Worm (Caenorhabditis elegans): ENCODE results near the gene lsy-2.
A peak's percentile ranks its signal among the peaks of the same experiment; 100 is the strongest.

lsy-2 gene

DNA sequence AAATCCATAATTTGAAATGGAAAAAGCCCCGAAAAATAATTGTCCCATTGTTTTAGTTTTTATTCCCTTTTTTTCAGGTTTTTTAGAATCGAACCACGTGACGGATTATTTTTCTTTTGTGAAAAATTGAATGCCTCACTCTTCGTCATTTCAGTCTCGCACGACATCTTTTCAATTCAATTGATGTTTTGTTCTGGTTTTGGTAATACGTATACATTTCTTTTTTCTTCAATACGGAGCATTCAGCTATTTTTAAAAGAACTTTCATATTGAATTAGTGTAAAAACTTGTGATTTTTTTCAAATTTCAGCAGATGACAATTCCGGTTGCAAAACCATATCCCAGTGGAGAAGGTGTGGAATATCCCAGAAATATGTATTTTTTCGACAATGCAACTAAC lies 24.8 kb upstream of the lsy-2 start, which contains the start of gene F49H12.7:
Gene F49H12.7 (plus strand): TSS at position 301 of the 400 bp plus-strand sequence.
- peak; percentile 4 for TF ChIP-seq dve-1 (tag; optimal IDR thresholded peaks at IDR 0.05; ENCODE audit: insufficient read depth)
- no peak for TF ChIP-seq tra-1 (GFP tag; IDR thresholded peaks at IDR 0.05)

DNA sequence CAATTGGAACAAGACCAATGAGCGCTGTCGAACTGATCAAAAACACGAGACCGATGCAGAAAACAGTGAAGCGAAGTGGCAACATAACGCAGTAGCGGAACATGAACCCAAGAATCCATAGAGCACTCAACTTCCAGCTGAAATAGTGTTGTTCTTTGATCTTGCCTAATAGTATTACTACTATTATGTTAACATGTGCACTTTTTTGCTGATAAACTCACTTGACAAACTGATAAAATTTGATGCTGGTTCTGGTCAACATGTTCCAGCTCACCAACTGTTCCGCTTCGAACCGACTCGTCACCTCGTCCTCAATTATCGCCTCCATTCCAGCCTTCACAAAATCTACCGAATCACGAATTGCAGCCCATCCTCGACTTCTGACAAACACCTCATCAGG lies 21.2 kb upstream of the lsy-2 start:
- TF ChIP-seq jun-1 (tag; optimal IDR thresholded peaks at IDR 0.05) (no peak), mdl-1 (tag; optimal IDR thresholded peaks at IDR 0.05) (peak in 1 of 2 experiments; percentile 17), nhr-77 (tag; optimal IDR thresholded peaks at IDR 0.05) (peak; percentile 59), daf-19 (GFP tag; conservative IDR thresholded peaks at IDR 0.05) (no peak), mes-2 (tag; optimal IDR thresholded peaks at IDR 0.05; ENCODE audit: poor library complexity, severe bottlenecking) (peak; percentile 4), nhr-237 (tag; optimal IDR thresholded peaks at IDR 0.05) (no peak), pqm-1 (tag; optimal IDR thresholded peaks at IDR 0.05) (peak; percentile 51), ZK546.5 (tag; optimal IDR thresholded peaks at IDR 0.05) (no peak), T26A8.4 (GFP tag; IDR thresholded peaks at IDR 0.05) (no peak), zfp-2 (tag; optimal IDR thresholded peaks at IDR 0.05) (no peak), aly-2 (tag; optimal IDR thresholded peaks at IDR 0.05) (no peak), duxl-1 (tag; optimal IDR thresholded peaks at IDR 0.05; ENCODE audit: poor library complexity) (no peak), nhr-28 (tag; optimal IDR thresholded peaks at IDR 0.05) (peak; percentile 58), saeg-2 (GFP tag; IDR thresholded peaks at IDR 0.05) (no peak), hlh-11 (tag; optimal IDR thresholded peaks at IDR 0.05) (peak; percentile 53), lsy-2 (tag; optimal IDR thresholded peaks at IDR 0.05) (no peak), mxl-2 (GFP tag; conservative IDR thresholded peaks at IDR 0.05) (no peak), ama-1 (optimal IDR thresholded peaks at IDR 0.05) (no peak), daf-16 (GFP tag; optimal IDR thresholded peaks at IDR 0.05) (no peak), daf-16 (tag; optimal IDR thresholded peaks at IDR 0.05) (peak; percentile 83), dve-1 (tag; optimal IDR thresholded peaks at IDR 0.05; ENCODE audit: insufficient read depth) (peak; percentile 48), dmd-6 (GFP tag; IDR thresholded peaks at IDR 0.05) (peak; percentile 53), nhr-42 (GFP tag; IDR thresholded peaks at IDR 0.05) (no peak), hmg-1.1 (GFP tag; IDR thresholded peaks at IDR 0.05) (no peak), ceh-44 (GFP tag; IDR thresholded peaks at IDR 0.05) (no peak), egl-43 (GFP tag; IDR thresholded peaks at IDR 0.05) (no peak), spr-1 (tag; optimal IDR thresholded peaks at IDR 0.05) (no peak), F49E8.2 (tag; optimal IDR thresholded peaks at IDR 0.05; ENCODE audit: borderline replicate concordance) (no peak), cey-2 (tag; optimal IDR thresholded peaks at IDR 0.05; ENCODE audit: borderline replicate concordance, insufficient read depth) (no peak), ztf-7 (tag; optimal IDR thresholded peaks at IDR 0.05) (no peak)

DNA sequence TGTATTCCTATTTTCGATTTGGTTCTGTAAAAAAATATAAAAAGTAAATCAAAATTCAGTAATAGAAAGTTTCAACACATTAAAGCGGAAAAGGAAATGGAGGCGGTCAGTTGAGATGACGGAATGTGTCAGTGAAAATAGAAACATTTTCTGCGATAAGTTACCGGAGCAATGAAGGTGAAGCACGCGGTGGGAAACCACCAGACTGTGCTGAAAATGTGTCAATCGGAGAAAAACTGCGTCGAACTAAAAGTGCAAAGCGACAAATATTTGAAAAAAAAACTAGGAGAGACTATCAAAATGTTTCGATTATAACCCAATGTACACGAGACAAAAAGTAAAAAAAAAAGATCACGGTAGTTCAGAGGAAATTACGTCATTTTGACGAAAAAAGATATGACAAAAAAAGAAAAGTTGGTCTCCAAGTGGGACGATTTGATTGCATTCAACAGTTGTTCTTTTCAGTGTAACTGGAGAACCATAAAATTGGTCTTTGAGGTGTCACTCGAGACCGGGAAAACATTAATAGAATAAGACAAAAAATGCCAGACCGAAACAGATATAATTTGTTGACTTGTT lies 19.0 kb upstream of the lsy-2 start, which contains the start of gene acl-4:
Gene acl-4 (minus strand): TSS at position 27 of the 579 bp plus-strand sequence.
- no peak for TF ChIP-seq tra-1 (GFP tag; IDR thresholded peaks at IDR 0.05)
- peak; percentile 83 for TF ChIP-seq dmd-6 (GFP tag; IDR thresholded peaks at IDR 0.05)
- no peak for TF ChIP-seq unc-62 (GFP tag; optimal IDR thresholded peaks at IDR 0.05 in 1 of 2)
- TF ChIP-seq unc-62 (tag; optimal IDR thresholded peaks at IDR 0.05): no peak
- peak; percentile 44 for TF ChIP-seq nhr-28 (tag; optimal IDR thresholded peaks at IDR 0.05)
- TF ChIP-seq aha-1 (tag): peak; percentile 64
- no peak for TF ChIP-seq F44E2.7 (GFP tag; IDR thresholded peaks at IDR 0.05)
- TF ChIP-seq mdl-1 (tag; optimal IDR thresholded peaks at IDR 0.05): peak in 1 of 2 experiments; percentile 41
- TF ChIP-seq daf-16 (GFP tag; optimal IDR thresholded peaks at IDR 0.05): no peak
- peak; percentile 47 for TF ChIP-seq daf-16 (tag; optimal IDR thresholded peaks at IDR 0.05)
- TF ChIP-seq aly-2 (tag; optimal IDR thresholded peaks at IDR 0.05): no peak
- peak; percentile 16 for TF ChIP-seq hlh-30 (tag; optimal IDR thresholded peaks at IDR 0.05; ENCODE audit: insufficient read depth)
- peak; percentile 3 for TF ChIP-seq hlh-11 (tag; optimal IDR thresholded peaks at IDR 0.05)
- TF ChIP-seq dve-1 (tag; optimal IDR thresholded peaks at IDR 0.05; ENCODE audit: insufficient read depth): peak; percentile 17
- no peak for TF ChIP-seq snpc-1.2 (GFP tag; IDR thresholded peaks at IDR 0.05)
